Worm (Caenorhabditis elegans) whole organism, L3 larva: ENCODE results near the gene F14H3.15.

Experiments
- R02D3.7 ChIP-seq: fragments of 150-350 bp; optimal IDR thresholded peaks from 2 replicates; lab custom pipeline; 2014; ENCODE audit warnings: missing biosample characterization, missing genetic modification characterization
- ZK546.5 ChIP-seq: sonication (generic microtip); optimal IDR thresholded peaks from 2 replicates; lab custom pipeline; 2017; ENCODE audit warnings: missing biosample characterization, missing genetic modification characterization
- aly-2 ChIP-seq: fragments of 150-350 bp; optimal IDR thresholded peaks from 2 replicates; lab custom pipeline; 2014; ENCODE audit warnings: missing biosample characterization, missing genetic modification characterization
- ama-1 ChIP-seq: fragments of 150-350 bp; optimal IDR thresholded peaks from 2 replicates; lab custom pipeline; 2018
- ceh-16 ChIP-seq: sonication (generic microtip); optimal IDR thresholded peaks from 2 replicates; lab custom pipeline; 2017; ENCODE audit warnings: missing biosample characterization, missing genetic modification characterization
- ceh-9 ChIP-seq: sonication (generic microtip); optimal IDR thresholded peaks from 2 replicates; lab custom pipeline; 2018; ENCODE audit warnings: missing biosample characterization, missing genetic modification characterization
- egl-27 ChIP-seq: sonication (generic microtip); optimal IDR thresholded peaks from 4 replicates; lab custom pipeline; 2017; ENCODE audit warnings: missing biosample characterization, missing genetic modification reagents, missing genetic modification characterization
- egl-5 ChIP-seq: fragments of 150-350 bp; optimal IDR thresholded peaks from 2 replicates; lab custom pipeline; 2017; ENCODE audit warnings: missing biosample characterization, missing genetic modification reagents, missing genetic modification characterization, inconsistent platforms
- elt-1 ChIP-seq: fragments of 150-350 bp; optimal IDR thresholded peaks from 2 replicates; lab custom pipeline; 2014; ENCODE audit warnings: missing biosample characterization, missing genetic modification characterization
- elt-2 ChIP-seq: sonication (generic microtip); optimal IDR thresholded peaks from 2 replicates; lab custom pipeline; 2016; ENCODE audit warnings: missing genetic modification reagents, mild to moderate bottlenecking, missing genetic modification characterization, missing compliant biosample characterization
- elt-3 ChIP-seq, 3 experiments: fragments of 150-350 bp in 1 of 3; sonication (generic microtip) in 2 of 3; optimal IDR thresholded peaks; 2 replicates in 2 of 3; 4 replicates in 1 of 3; lab custom pipeline; 2014 to 2017; ENCODE audit warnings: missing biosample characterization in 3 of 3, missing genetic modification characterization in 3 of 3
- eor-1 ChIP-seq, 2 experiments: fragments of 150-350 bp; optimal IDR thresholded peaks; 2 replicates each; lab custom pipeline; 2014 to 2018; ENCODE audit warnings: missing biosample characterization in 2 of 2, missing genetic modification characterization in 2 of 2
- fkh-2 ChIP-seq: fragments of 150-350 bp; optimal IDR thresholded peaks from 2 replicates; lab custom pipeline; 2014; ENCODE audit warnings: missing biosample characterization, missing genetic modification reagents, missing genetic modification characterization
- hmg-11 ChIP-seq: sonication (generic microtip); optimal IDR thresholded peaks from 2 replicates; lab custom pipeline; 2016; ENCODE audit warnings: missing genetic modification characterization, missing compliant biosample characterization
- jun-1 ChIP-seq: fragments of 150-350 bp; optimal IDR thresholded peaks from 2 replicates; lab custom pipeline; 2014; ENCODE audit warnings: missing biosample characterization, missing genetic modification reagents, missing genetic modification characterization
- lin-39 ChIP-seq: fragments of 150-350 bp; optimal IDR thresholded peaks from 2 replicates; lab custom pipeline; 2018; ENCODE audit warnings: missing biosample characterization, missing genetic modification reagents, missing genetic modification characterization
- mml-1 ChIP-seq: fragments of 150-350 bp; sonication (generic microtip); optimal IDR thresholded peaks from 3 replicates; lab custom pipeline; 2014; ENCODE audit warnings: missing biosample characterization, missing genetic modification characterization
- nfya-1 ChIP-seq: sonication (generic microtip); optimal IDR thresholded peaks from 2 replicates; lab custom pipeline; 2017; ENCODE audit warnings: missing genetic modification characterization, mild to moderate bottlenecking, missing compliant biosample characterization, antibody characterized with exemption, moderate library complexity; ENCODE audit not compliant: insufficient read depth
- nhr-11 ChIP-seq: fragments of 150-350 bp; optimal IDR thresholded peaks from 2 replicates; lab custom pipeline; 2014; ENCODE audit warnings: missing biosample characterization, missing genetic modification characterization
- nhr-12 ChIP-seq: fragments of 150-350 bp; optimal IDR thresholded peaks from 2 replicates; lab custom pipeline; 2014; ENCODE audit warnings: missing biosample characterization, missing genetic modification characterization
- nhr-23 ChIP-seq: fragments of 150-350 bp; optimal IDR thresholded peaks from 2 replicates; lab custom pipeline; 2014; ENCODE audit warnings: missing biosample characterization, missing genetic modification reagents, missing genetic modification characterization
- nhr-237 ChIP-seq: fragments of 150-350 bp; optimal IDR thresholded peaks from 2 replicates; lab custom pipeline; 2014; ENCODE audit warnings: missing biosample characterization, missing genetic modification characterization
- nhr-25 ChIP-seq: sonication (generic microtip); optimal IDR thresholded peaks from 2 replicates; lab custom pipeline; 2017; ENCODE audit warnings: missing biosample characterization, missing genetic modification characterization
- nhr-67 ChIP-seq: fragments of 150-350 bp; optimal IDR thresholded peaks from 2 replicates; lab custom pipeline; 2014; ENCODE audit warnings: missing biosample characterization, missing genetic modification characterization
- nhr-76 ChIP-seq: fragments of 150-350 bp; sonication (generic microtip); optimal IDR thresholded peaks from 5 replicates; lab custom pipeline; 2014; ENCODE audit warnings: missing biosample characterization, missing genetic modification characterization
- nhr-77 ChIP-seq: fragments of 150-350 bp; optimal IDR thresholded peaks from 2 replicates; lab custom pipeline; 2014; ENCODE audit warnings: missing biosample characterization, missing genetic modification characterization
- pha-4 ChIP-seq: fragments of 150-350 bp; optimal IDR thresholded peaks from 2 replicates; lab custom pipeline; 2014; ENCODE audit warnings: missing biosample characterization, missing genetic modification reagents, missing genetic modification characterization
- pqm-1 ChIP-seq: fragments of 150-350 bp; optimal IDR thresholded peaks from 2 replicates; lab custom pipeline; 2017; ENCODE audit warnings: missing biosample characterization, missing genetic modification characterization, inconsistent platforms
- sea-2 ChIP-seq: fragments of 150-350 bp; sonication (generic microtip); optimal IDR thresholded peaks from 4 replicates; lab custom pipeline; 2014; ENCODE audit warnings: missing biosample characterization, missing genetic modification reagents, missing genetic modification characterization
- skn-1 ChIP-seq: fragments of 150-350 bp; optimal IDR thresholded peaks from 2 replicates; lab custom pipeline; 2014; ENCODE audit warnings: missing biosample characterization, missing genetic modification characterization
- tbx-2 ChIP-seq: sonication (generic microtip); optimal IDR thresholded peaks from 2 replicates; lab custom pipeline; 2016; ENCODE audit warnings: mild to moderate bottlenecking, missing genetic modification characterization, missing compliant biosample characterization
- unc-62 ChIP-seq: fragments of 150-350 bp; sonication (generic microtip); optimal IDR thresholded peaks from 4 replicates; lab custom pipeline; 2014; ENCODE audit warnings: missing biosample characterization, missing genetic modification reagents, missing genetic modification characterization
- zag-1 ChIP-seq: fragments of 150-350 bp; optimal IDR thresholded peaks from 2 replicates; lab custom pipeline; 2014; ENCODE audit warnings: missing biosample characterization, missing genetic modification characterization

The F14H3.15 gene

DNA sequence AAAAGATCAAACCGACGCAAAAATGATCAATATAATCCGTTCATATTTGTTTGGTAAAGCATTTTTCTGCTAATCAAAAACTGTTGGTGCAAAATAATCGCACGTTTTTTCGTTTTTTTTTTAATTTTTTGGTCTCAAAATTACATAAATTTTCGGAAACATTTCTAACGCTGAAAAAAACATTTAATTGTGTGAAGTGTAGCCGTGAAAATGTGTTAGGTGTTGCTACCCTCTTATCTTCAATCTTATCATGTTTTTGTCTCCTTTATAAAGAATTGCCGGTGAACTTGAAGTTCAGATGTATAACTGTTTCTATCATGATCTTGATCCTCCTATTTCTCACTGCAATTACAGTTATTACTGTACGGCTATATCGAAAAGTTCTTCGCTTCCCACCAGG, 8.9 kb upstream of the F14H3.15 start, which contains the start of gene cyp-35D1:
Gene cyp-35D1, plus strand, starts transcription at position 301 of the 400 bp plus-strand sequence.
- no peak for TF ChIP-seq jun-1
- TF ChIP-seq R02D3.7 (tag; lab: Kevin White, UChicago), result no peak
- TF ChIP-seq pha-4, result no peak
- no peak for TF ChIP-seq lin-39
- TF ChIP-seq unc-62 (GFP tag; lab: Kevin White, UChicago), result no peak
- TF ChIP-seq eor-1 (tag; optimal IDR thresholded peaks at IDR 0.05; lab: Kevin White, UChicago), result no peak

DNA sequence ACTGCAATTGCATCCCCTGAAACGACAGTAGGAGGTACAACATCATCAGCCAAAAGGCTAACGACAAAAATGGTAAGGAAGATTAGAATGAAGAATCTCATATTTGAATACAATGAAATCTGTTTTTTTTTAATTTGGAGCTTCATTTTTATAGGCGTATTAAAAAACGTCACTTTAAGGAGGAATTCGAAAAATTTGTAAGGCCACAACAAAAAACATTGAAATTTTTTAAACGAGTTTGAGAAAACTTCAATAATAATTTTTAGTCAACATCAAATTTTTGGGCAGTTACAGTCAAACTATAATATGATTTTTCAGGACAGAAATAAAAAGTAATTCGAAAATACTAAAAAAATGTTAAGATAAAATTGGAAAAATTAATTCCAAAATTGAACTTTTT, 2.8 kb upstream of the F14H3.15 start, which contains the start of gene F14H3.14:
Gene F14H3.14, minus strand, starts transcription at position 101 of the 400 bp plus-strand sequence.
- no peak for TF ChIP-seq ZK546.5 (tag; lab: Kevin White, UChicago)
- no peak for TF ChIP-seq egl-5 (tag; lab: Kevin White, UChicago)
- TF ChIP-seq elt-2 (tag; lab: Kevin White, UChicago), result no peak

DNA sequence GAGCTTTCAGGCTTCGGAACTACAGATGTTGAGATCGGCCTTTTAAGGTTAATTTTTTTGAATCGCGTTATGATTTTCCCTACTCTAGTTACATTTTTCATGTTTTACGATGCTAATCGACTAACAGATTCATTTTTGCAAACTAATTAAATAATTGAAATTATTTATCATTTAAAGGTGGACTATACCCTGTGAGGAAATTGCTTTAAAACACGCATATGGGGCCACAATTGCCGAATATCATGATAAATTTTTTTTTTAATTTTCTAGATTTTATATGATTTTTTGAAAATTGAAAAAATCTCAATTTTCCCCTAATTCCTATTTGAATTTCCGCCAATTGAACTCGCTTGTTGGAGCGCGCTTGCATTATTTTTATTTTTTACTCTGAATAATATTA, 2.0 kb upstream of the F14H3.15 start, which contains the start of gene fbxa-100:
Gene fbxa-100, minus strand, starts transcription at position 101 of the 400 bp plus-strand sequence.
- no peak for TF ChIP-seq nhr-23 (tag; lab: Kevin White, UChicago)
- no peak for TF ChIP-seq nhr-11
- TF ChIP-seq nhr-12 (tag; lab: Kevin White, UChicago), result no peak
- no peak for TF ChIP-seq sea-2 (GFP tag; lab: Kevin White, UChicago)
- TF ChIP-seq tbx-2 (tag; lab: Kevin White, UChicago), result no peak
- TF ChIP-seq aly-2 (tag; lab: Kevin White, UChicago), result no peak
- no peak for TF ChIP-seq ceh-16 (tag; lab: Kevin White, UChicago)

DNA sequence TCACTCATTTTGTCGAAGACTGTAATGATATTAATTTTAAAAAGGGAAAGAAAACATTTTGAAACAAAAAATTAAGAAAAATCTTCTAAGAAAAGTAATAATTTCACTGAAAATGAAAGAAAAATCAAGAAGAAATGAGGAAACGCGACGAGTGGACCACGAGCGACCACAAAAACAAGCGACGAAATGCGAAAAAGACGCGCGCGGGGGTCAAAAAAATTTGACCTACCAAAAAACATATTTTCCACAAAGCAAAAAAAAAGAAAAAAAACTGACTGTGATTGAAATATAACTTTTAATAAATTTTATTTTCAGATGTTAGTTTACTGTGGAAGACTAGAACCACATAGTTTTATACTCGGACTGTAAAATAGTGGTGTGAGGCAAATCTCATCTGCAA, 1.2 kb downstream of the F14H3.15 start, which contains the start of gene F14H3.6:
Gene F14H3.6, minus strand, starts transcription at position 22 of the 400 bp plus-strand sequence.
- TF ChIP-seq nfya-1 (tag; lab: Kevin White, UChicago) (no peak), nhr-25 (tag; lab: Kevin White, UChicago) (no peak), egl-27 (tag; lab: Kevin White, UChicago) (no peak), ceh-9 (no peak), tbx-2 (tag; lab: Kevin White, UChicago) (no peak), pqm-1 (tag; lab: Kevin White, UChicago) (no peak), fkh-2 (tag; lab: Kevin White, UChicago) (no peak), hmg-11 (tag; lab: Kevin White, UChicago) (no peak), nhr-12 (tag; lab: Kevin White, UChicago) (no peak), elt-3 (tag; optimal IDR thresholded peaks at IDR 0.05; lab: Kevin White, UChicago) (no peak), nhr-77 (no peak), nhr-67 (no peak), ama-1 (no peak), elt-1 (tag; lab: Kevin White, UChicago) (no peak), eor-1 (tag; optimal IDR thresholded peaks at IDR 0.05; lab: Kevin White, UChicago) (no peak), egl-5 (tag; lab: Kevin White, UChicago) (no peak), nhr-76 (tag; lab: Kevin White, UChicago) (no peak), skn-1 (tag; lab: Kevin White, UChicago) (no peak)

DNA sequence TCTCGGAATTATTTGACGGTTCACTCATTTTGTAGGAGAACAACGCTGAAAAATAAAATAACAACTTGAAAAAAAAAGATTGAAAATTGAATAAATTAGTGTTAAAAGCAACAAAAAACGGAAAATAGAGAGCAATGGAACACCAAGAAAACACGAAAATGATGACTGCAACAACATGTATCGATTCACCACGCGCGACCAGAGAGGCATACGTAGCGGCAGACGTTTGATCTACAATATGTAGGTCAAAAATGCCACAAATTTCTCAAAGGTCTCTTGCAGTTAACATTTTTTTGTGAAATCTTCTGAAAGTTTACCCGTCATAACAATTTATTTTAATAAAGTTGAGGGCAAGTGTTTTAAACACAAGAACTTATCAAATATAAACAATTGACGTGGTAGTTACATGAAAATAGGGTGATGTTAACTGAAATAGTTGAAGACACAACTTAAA, 3.0 kb downstream of the F14H3.15 start, which contains the start of gene F14H3.5:
Gene F14H3.5, minus strand, starts transcription at position 51 of the 454 bp plus-strand sequence.
- TF ChIP-seq zag-1 (tag; lab: Kevin White, UChicago) (no peak), mml-1 (tag; lab: Kevin White, UChicago) (no peak), elt-2 (tag; lab: Kevin White, UChicago) (no peak), sea-2 (GFP tag; lab: Kevin White, UChicago) (no peak), ama-1 (no peak), nfya-1 (tag; lab: Kevin White, UChicago) (no peak), egl-27 (tag; lab: Kevin White, UChicago) (no peak), ZK546.5 (tag; lab: Kevin White, UChicago) (no peak), unc-62 (GFP tag; lab: Kevin White, UChicago) (no peak), elt-3 (tag; optimal IDR thresholded peaks at IDR 0.05; lab: Kevin White, UChicago) (no peak), nhr-25 (tag; lab: Kevin White, UChicago) (no peak), egl-5 (tag; lab: Kevin White, UChicago) (no peak), nhr-76 (tag; lab: Kevin White, UChicago) (no peak), nhr-11 (no peak), pqm-1 (tag; lab: Kevin White, UChicago) (no peak), eor-1 (tag; optimal IDR thresholded peaks at IDR 0.05; lab: Kevin White, UChicago) (no peak), nhr-237 (no peak)
